Fruit fly (Drosophila melanogaster) whole organism, embryonic: ENCODE results near the gene rdog.
A peak's percentile ranks its signal among the peaks of the same experiment; 100 is the strongest.

Experiments used
- Asciz ChIP-seq: fragments of 200-800 bp; sonication (Bioruptor generic); optimal IDR thresholded peaks from 2 replicates; lab custom pipeline; 2017; ENCODE audit warnings: missing biosample characterization, mild to moderate bottlenecking, missing genetic modification characterization, missing genetic modification reagents
- Atf6 ChIP-seq: fragments of 200-800 bp; sonication (Bioruptor generic); IDR thresholded peaks from 2 replicates; pipeline ENCODE4 v1.3.6; 2022; ENCODE audit warnings: missing biosample characterization, missing genetic modification characterization
- CG10274 ChIP-seq: fragments of 200-800 bp; sonication (Bioruptor generic); optimal IDR thresholded peaks from 3 replicates; lab custom pipeline; 2017; ENCODE audit warnings: missing biosample characterization, mild to moderate bottlenecking, missing genetic modification characterization
- CG10366 ChIP-seq: fragments of 200-800 bp; sonication (Bioruptor generic); IDR thresholded peaks from 2 replicates; pipeline ENCODE4 v1.3.6; 2022; ENCODE audit warnings: missing biosample characterization, missing genetic modification characterization
- CG10431 ChIP-seq: fragments of 200-800 bp; sonication (Bioruptor generic); optimal IDR thresholded peaks from 3 replicates; lab custom pipeline; 2018; ENCODE audit warnings: missing biosample characterization, mild to moderate bottlenecking, missing genetic modification characterization
- CG10654 ChIP-seq: fragments of 200-800 bp; sonication (Bioruptor generic); optimal IDR thresholded peaks from 2 replicates; lab custom pipeline; 2016; ENCODE audit warnings: missing biosample characterization, missing genetic modification characterization
- CG12299 ChIP-seq: fragments of 200-800 bp; sonication (Bioruptor generic); optimal IDR thresholded peaks from 2 replicates; lab custom pipeline; 2018; ENCODE audit warnings: missing biosample characterization, mild to moderate bottlenecking, missing genetic modification characterization
- CG14710 ChIP-seq: fragments of 200-800 bp; sonication (Bioruptor generic); optimal IDR thresholded peaks from 3 replicates; lab custom pipeline; 2019; ENCODE audit warnings: missing biosample characterization, mild to moderate bottlenecking, missing genetic modification characterization, moderate library complexity
- CG17385 ChIP-seq: fragments of 200-800 bp; sonication (Bioruptor generic); optimal IDR thresholded peaks from 3 replicates; lab custom pipeline; 2018; ENCODE audit warnings: missing biosample characterization, mild to moderate bottlenecking, missing genetic modification characterization
- CG17612 ChIP-seq: fragments of 200-800 bp; sonication (Bioruptor generic); IDR thresholded peaks from 2 replicates; pipeline ENCODE4 v1.3.6; 2022; ENCODE audit warnings: missing biosample characterization, missing genetic modification characterization
- CG17829 ChIP-seq: fragments of 200-800 bp; optimal IDR thresholded peaks from 2 replicates; lab custom pipeline; 2019; ENCODE audit warnings: missing biosample characterization, mild to moderate bottlenecking, missing genetic modification characterization, moderate library complexity
- CG17912 ChIP-seq: fragments of 200-800 bp; sonication (Bioruptor generic); optimal IDR thresholded peaks from 2 replicates; lab custom pipeline; 2018; ENCODE audit warnings: missing biosample characterization, mild to moderate bottlenecking, missing genetic modification characterization
- CG18764 ChIP-seq: fragments of 200-800 bp; sonication (Bioruptor generic); optimal IDR thresholded peaks from 3 replicates; lab custom pipeline; 2016; ENCODE audit warnings: missing biosample characterization, missing genetic modification characterization
- CG4707 ChIP-seq: fragments of 200-800 bp; sonication (Bioruptor generic); optimal IDR thresholded peaks from 2 replicates; lab custom pipeline; 2018; ENCODE audit warnings: missing biosample characterization, mild to moderate bottlenecking, missing genetic modification characterization, moderate library complexity
- CG5953 ChIP-seq: fragments of 200-800 bp; sonication (Bioruptor generic); IDR thresholded peaks from 2 replicates; pipeline ENCODE4 v1.3.6; 2022; ENCODE audit warnings: missing biosample characterization, missing genetic modification characterization
- CG6854 ChIP-seq: fragments of 200-800 bp; sonication (Bioruptor generic); optimal IDR thresholded peaks from 3 replicates; lab custom pipeline; 2017; ENCODE audit warnings: missing biosample characterization, mild to moderate bottlenecking, missing genetic modification characterization
- CG8388 ChIP-seq: fragments of 200-800 bp; sonication (Bioruptor generic); optimal IDR thresholded peaks from 2 replicates; lab custom pipeline; 2019; ENCODE audit warnings: missing biosample characterization, mild to moderate bottlenecking, missing genetic modification characterization, moderate library complexity
- CG8765 ChIP-seq: fragments of 200-800 bp; sonication (Bioruptor generic); IDR thresholded peaks from 2 replicates; pipeline ENCODE4 v1.3.6; 2022; ENCODE audit warnings: missing biosample characterization, missing genetic modification characterization
- CTCF ChIP-seq: fragments of 200-800 bp; sonication (Bioruptor generic); optimal IDR thresholded peaks from 2 replicates; lab custom pipeline; 2017; ENCODE audit warnings: missing biosample characterization, mild to moderate bottlenecking, missing genetic modification characterization, moderate library complexity
- CoRest ChIP-seq: fragments of 200-800 bp; sonication (Bioruptor generic); optimal IDR thresholded peaks from 3 replicates; lab custom pipeline; 2018; ENCODE audit warnings: missing biosample characterization, mild to moderate bottlenecking, missing genetic modification characterization, moderate library complexity
- D19B ChIP-seq: fragments of 200-800 bp; sonication (Bioruptor generic); optimal IDR thresholded peaks from 2 replicates; lab custom pipeline; 2017; ENCODE audit warnings: missing biosample characterization, mild to moderate bottlenecking, missing genetic modification characterization
- Dad ChIP-seq: fragments of 200-800 bp; sonication (Bioruptor generic); optimal IDR thresholded peaks from 3 replicates; lab custom pipeline; 2016; ENCODE audit warnings: missing biosample characterization, missing genetic modification characterization
- Dbx ChIP-seq: fragments of 200-800 bp; sonication (Bioruptor generic); IDR thresholded peaks from 3 replicates; pipeline ENCODE4 v1.3.6; 2022; ENCODE audit warnings: missing biosample characterization, missing genetic modification characterization
- Deaf1 ChIP-seq: fragments of 200-800 bp; optimal IDR thresholded peaks from 3 replicates; lab custom pipeline; 2019; ENCODE audit warnings: missing biosample characterization, mild to moderate bottlenecking, missing genetic modification characterization, moderate library complexity
- Eip74EF ChIP-seq, 2 experiments: fragments of 200-800 bp in 1 of 2; fragments of >200 bp in 1 of 2; sonication (Bioruptor generic) in 1 of 2; optimal IDR thresholded peaks; 2 replicates each; lab custom pipeline; 2017 to 2019; ENCODE audit warnings: missing biosample characterization in 2 of 2, missing genetic modification characterization in 2 of 2, mild to moderate bottlenecking in 1 of 2, moderate library complexity in 1 of 2
- HLH4C ChIP-seq: fragments of 200-800 bp; sonication (Bioruptor generic); IDR thresholded peaks from 3 replicates; pipeline ENCODE4 v1.3.6; 2022; ENCODE audit warnings: missing biosample characterization, missing genetic modification characterization; ENCODE audit not compliant: partially characterized antibody
- HLHmδ ChIP-seq: fragments of 200-800 bp; sonication (Bioruptor generic); optimal IDR thresholded peaks from 2 replicates; lab custom pipeline; 2018; ENCODE audit warnings: missing biosample characterization, mild to moderate bottlenecking, missing genetic modification characterization, moderate library complexity
- Hr3 ChIP-seq: fragments of 200-800 bp; sonication (Bioruptor generic); optimal IDR thresholded peaks from 3 replicates; lab custom pipeline; 2016; ENCODE audit warnings: missing biosample characterization, missing genetic modification characterization
- NC2β ChIP-seq: fragments of 200-800 bp; sonication (Bioruptor generic); optimal IDR thresholded peaks from 2 replicates; lab custom pipeline; 2016; ENCODE audit warnings: missing biosample characterization, missing genetic modification characterization
- PHDP ChIP-seq: fragments of 200-800 bp; sonication (Bioruptor generic); optimal IDR thresholded peaks from 3 replicates; lab custom pipeline; 2018; ENCODE audit warnings: missing biosample characterization, mild to moderate bottlenecking, missing genetic modification characterization, moderate library complexity
- Ravus ChIP-seq: fragments of 200-800 bp; sonication (Bioruptor generic); IDR thresholded peaks from 2 replicates; pipeline ENCODE4 v1.3.6; 2022; ENCODE audit warnings: missing biosample characterization, missing genetic modification characterization
- ash1 ChIP-seq: fragments of 200-800 bp; sonication (Bioruptor generic); optimal IDR thresholded peaks from 2 replicates; lab custom pipeline; 2018; ENCODE audit warnings: missing biosample characterization, mild to moderate bottlenecking, missing genetic modification characterization
- chm ChIP-seq: fragments of 200-800 bp; sonication (Bioruptor generic); IDR thresholded peaks from 2 replicates; pipeline ENCODE4 v1.3.6; 2022; ENCODE audit warnings: missing biosample characterization, missing genetic modification characterization
- dimm ChIP-seq: fragments of 200-800 bp; sonication (Bioruptor generic); IDR thresholded peaks from 2 replicates; pipeline ENCODE4 v1.3.6; 2022; ENCODE audit warnings: missing biosample characterization, missing genetic modification characterization
- dmrt99B ChIP-seq: fragments of 200-800 bp; sonication (Bioruptor generic); optimal IDR thresholded peaks from 2 replicates; lab custom pipeline; 2018; ENCODE audit warnings: missing biosample characterization, mild to moderate bottlenecking, missing genetic modification characterization, moderate library complexity
- esg ChIP-seq: fragments of 200-800 bp; sonication (Bioruptor generic); conservative IDR thresholded peaks from 2 replicates; pipeline ENCODE4 v1.3.6; 2022; ENCODE audit warnings: missing biosample characterization, missing genetic modification characterization
- gcm2 ChIP-seq: fragments of 200-800 bp; sonication (Bioruptor generic); optimal IDR thresholded peaks from 2 replicates; lab custom pipeline; 2016; ENCODE audit warnings: missing biosample characterization, missing genetic modification characterization
- insv ChIP-seq, 2 experiments: fragments of 200-800 bp; sonication (Bioruptor generic); optimal IDR thresholded peaks; 3 replicates each; lab custom pipeline; 2016 to 2018; ENCODE audit warnings: missing biosample characterization in 2 of 2, missing genetic modification characterization in 2 of 2
- klu ChIP-seq: fragments of 200-800 bp; sonication (Bioruptor generic); IDR thresholded peaks from 2 replicates; pipeline ENCODE4 v1.3.6; 2022; ENCODE audit warnings: missing biosample characterization, missing genetic modification characterization
- kni ChIP-seq: fragments of 200-800 bp; sonication (Bioruptor generic); optimal IDR thresholded peaks from 3 replicates; lab custom pipeline; 2017; ENCODE audit warnings: mild to moderate bottlenecking, missing biosample characterization, missing genetic modification reagents, missing genetic modification characterization
- lab ChIP-seq: fragments of 200-800 bp; sonication (Bioruptor generic); optimal IDR thresholded peaks from 3 replicates; lab custom pipeline; 2017; ENCODE audit warnings: missing biosample characterization, missing genetic modification characterization, mild to moderate bottlenecking, moderate library complexity, missing genetic modification reagents
- nau ChIP-seq: fragments of 200-800 bp; sonication (Bioruptor generic); optimal IDR thresholded peaks from 3 replicates; lab custom pipeline; 2017; ENCODE audit warnings: missing biosample characterization, mild to moderate bottlenecking, missing genetic modification characterization, missing genetic modification reagents
- odd ChIP-seq: fragments of 200-800 bp; sonication (Bioruptor generic); optimal IDR thresholded peaks from 2 replicates; lab custom pipeline; 2017; ENCODE audit warnings: missing biosample characterization, mild to moderate bottlenecking, missing genetic modification characterization
- otp ChIP-seq: fragments of 200-800 bp; sonication (Bioruptor generic); IDR thresholded peaks from 3 replicates; pipeline ENCODE4, ENCODE4 v1.3.6; 2022; ENCODE audit warnings: missing biosample characterization, missing genetic modification characterization
- pb ChIP-seq: fragments of 200-800 bp; sonication (Bioruptor generic); optimal IDR thresholded peaks from 3 replicates; lab custom pipeline; 2016; ENCODE audit warnings: missing biosample characterization, missing genetic modification characterization
- repo ChIP-seq: fragments of 200-800 bp; sonication (Bioruptor generic); optimal IDR thresholded peaks from 2 replicates; lab custom pipeline; 2016; ENCODE audit warnings: missing biosample characterization, missing genetic modification characterization
- rib ChIP-seq: fragments of 200-800 bp; sonication (Bioruptor generic); IDR thresholded peaks from 2 replicates; pipeline ENCODE4 v1.3.6; 2022; ENCODE audit warnings: missing biosample characterization, missing genetic modification characterization
- seq ChIP-seq: fragments of 200-800 bp; sonication (Bioruptor generic); IDR thresholded peaks from 2 replicates; pipeline ENCODE4 v1.3.6; 2022; ENCODE audit warnings: missing biosample characterization, missing genetic modification characterization
- tll ChIP-seq, 2 experiments: fragments of 200-800 bp in 1 of 2; fragments of >200 bp in 1 of 2; sonication (Bioruptor generic) in 1 of 2; optimal IDR thresholded peaks; 2 replicates each; lab custom pipeline; 2017 to 2019; ENCODE audit warnings: missing biosample characterization in 2 of 2, missing genetic modification characterization in 2 of 2, mild to moderate bottlenecking in 1 of 2, moderate library complexity in 1 of 2
- ttk ChIP-seq: fragments of 200-800 bp; sonication (Bioruptor generic); IDR thresholded peaks from 2 replicates; pipeline ENCODE4 v2.1.2; 2022; ENCODE audit warnings: missing biosample characterization, missing genetic modification characterization

Gene rdog

dm6 chr3R:29207012-29207656, 49.2 kb downstream of the rdog start (continued):
- no peak for TF ChIP-seq HLH4C (GFP tag; lab: Robert Waterston, UW)
- peak; percentile 29 for TF ChIP-seq Asciz (GFP tag; lab: Kevin White, UChicago)
- TF ChIP-seq CG17912 (GFP tag; lab: Kevin White, UChicago): peak; percentile 17
- no peak for TF ChIP-seq ash1 (GFP tag; lab: Kevin White, UChicago)
- peak; percentile 73 for TF ChIP-seq CG10366 (GFP tag; lab: Robert Waterston, UW)
- TF ChIP-seq Dad (GFP tag; lab: Kevin White, UChicago): no peak
- TF ChIP-seq pb: no peak
- peak; percentile 28; the same call in 1 of the 2 replicates for TF ChIP-seq CG17612 (GFP tag; lab: Robert Waterston, UW)
- no peak for TF ChIP-seq CG18764 (GFP tag; lab: Kevin White, UChicago)
- TF ChIP-seq chm: peak; percentile 24; the same call in 1 of the 2 replicates
- TF ChIP-seq tll (GFP tag; optimal IDR thresholded peaks at IDR 0.05; lab: Kevin White, UChicago): no peak
- TF ChIP-seq rib (GFP tag; lab: Robert Waterston, UW): no peak
- peak; percentile 76 for TF ChIP-seq CoRest (tag; lab: Kevin White, UChicago)
- TF ChIP-seq CG14710: peak; percentile 23
- peak; percentile 68 for TF ChIP-seq CG5953 (GFP tag; lab: Robert Waterston, UW)
- TF ChIP-seq repo (GFP tag; lab: Kevin White, UChicago): no peak
- TF ChIP-seq klu: 0 out of 2 replicates have a peak, but pooled peaks have one; percentile 50
- peak; percentile 42 for TF ChIP-seq CG17385 (GFP tag; lab: Kevin White, UChicago)
- TF ChIP-seq odd (GFP tag; lab: Kevin White, UChicago): peak; percentile 17
- no peak for TF ChIP-seq nau
- TF ChIP-seq CG8765 (GFP tag; lab: Robert Waterston, UW): no peak
- peak; percentile 34 for TF ChIP-seq CG10431 (GFP tag; lab: Kevin White, UChicago)
- peak; percentile 35 for TF ChIP-seq CG12299 (tag; lab: Kevin White, UChicago)
- peak; percentile 24 for TF ChIP-seq CG6854
- peak; percentile 30 for TF ChIP-seq D19B (GFP tag; lab: Kevin White, UChicago)
- peak; percentile 58 for TF ChIP-seq Deaf1 (tag; lab: Kevin White, UChicago)
- no peak for TF ChIP-seq gcm2 (GFP tag; lab: Kevin White, UChicago)
- TF ChIP-seq CG4707 (GFP tag; lab: Kevin White, UChicago): peak; percentile 43
- no peak for TF ChIP-seq kni
- peak; percentile 65 for TF ChIP-seq Atf6
- 0 out of 2 replicates have a peak, but pooled peaks have one; percentile 40 for TF ChIP-seq dimm
- TF ChIP-seq Eip74EF (GFP tag; optimal IDR thresholded peaks at IDR 0.05; lab: Kevin White, UChicago): no peak
- peak; percentile 13 for TF ChIP-seq Hr3 (GFP tag; lab: Kevin White, UChicago)
- TF ChIP-seq CG8388 (GFP tag; lab: Kevin White, UChicago): peak; percentile 36
- peak; percentile 73 for TF ChIP-seq dmrt99B (tag; lab: Kevin White, UChicago)
- peak; percentile 1; the same call in 1 of the 2 replicates for TF ChIP-seq Ravus (GFP tag; lab: Robert Waterston, UW)
- TF ChIP-seq seq (GFP tag; lab: Robert Waterston, UW): peak; percentile 69; the same call in 1 of the 2 replicates
- peak; percentile 3 for TF ChIP-seq CTCF (GFP tag; lab: Kevin White, UChicago)
- TF ChIP-seq NC2β (GFP tag; lab: Kevin White, UChicago): no peak
- TF ChIP-seq CG10654 (GFP tag; lab: Kevin White, UChicago): peak; percentile 32
- TF ChIP-seq otp (GFP tag; lab: Robert Waterston, UW): peak; percentile 63; the same call in 1 of the 3 replicates
- peak; percentile 23 for TF ChIP-seq CG10274 (GFP tag; lab: Kevin White, UChicago)
- TF ChIP-seq insv (GFP tag; optimal IDR thresholded peaks at IDR 0.05; lab: Kevin White, UChicago): no peak
- peak; percentile 79 for TF ChIP-seq esg (GFP tag; lab: Robert Waterston, UW)
- TF ChIP-seq PHDP (tag; lab: Kevin White, UChicago): peak; percentile 60
- peak; percentile 60 for TF ChIP-seq ttk
- no peak for TF ChIP-seq HLHmδ (GFP tag; lab: Kevin White, UChicago)
- peak; percentile 53; the same call in 1 of the 3 replicates for TF ChIP-seq Dbx (GFP tag; lab: Robert Waterston, UW)
- TF ChIP-seq lab (GFP tag; lab: Kevin White, UChicago): peak; percentile 70
- peak; percentile 57 for TF ChIP-seq CG17829 (tag; lab: Kevin White, UChicago)
